Worm (Caenorhabditis elegans) whole organism, midembryonic: Measurements from ENCODE around the gene R144.13.

Experiments used
- T22C8.4 ChIP-seq: fragments of 200-800 bp; sonication (Bioruptor generic); IDR thresholded peaks from 2 replicates; pipeline ENCODE4 v1.3.6; 2022; ENCODE audit warnings: missing genetic modification characterization, missing compliant biosample characterization
- cog-1 ChIP-seq: sonication (generic microtip); optimal IDR thresholded peaks from 2 replicates; lab custom pipeline; 2016; ENCODE audit warnings: missing genetic modification characterization, missing compliant biosample characterization
- flt-1 ChIP-seq: fragments of 200-800 bp; sonication (Bioruptor generic); IDR thresholded peaks from 2 replicates; pipeline ENCODE4 v1.3.6; 2022; ENCODE audit warnings: missing genetic modification characterization, missing compliant biosample characterization
- klf-2 ChIP-seq: fragments of 200-800 bp; sonication (Bioruptor generic); conservative IDR thresholded peaks from 2 replicates; pipeline ENCODE4 v1.3.6; 2022; ENCODE audit warnings: missing genetic modification reagents, missing genetic modification characterization, missing compliant biosample characterization
- med-1 ChIP-seq: sonication (generic microtip); optimal IDR thresholded peaks from 2 replicates; lab custom pipeline; 2017; ENCODE audit warnings: missing genetic modification characterization, mild to moderate bottlenecking, missing compliant biosample characterization, antibody characterized with exemption, missing genetic modification reagents; ENCODE audit not compliant: insufficient read depth
- ref-1 ChIP-seq: fragments of 200-800 bp; sonication (Bioruptor generic); conservative IDR thresholded peaks from 2 replicates; pipeline ENCODE4 v1.3.6; 2022; ENCODE audit warnings: missing genetic modification reagents, missing genetic modification characterization, missing compliant biosample characterization
- tab-1 ChIP-seq: fragments of 200-800 bp; sonication (Bioruptor generic); IDR thresholded peaks from 2 replicates; pipeline ENCODE4 v1.3.6; 2022; ENCODE audit warnings: missing genetic modification characterization, missing compliant biosample characterization
- ztf-23 ChIP-seq: fragments of 200-800 bp; sonication (Bioruptor generic); IDR thresholded peaks from 2 replicates; pipeline ENCODE4 v1.3.6; 2022; ENCODE audit warnings: missing genetic modification reagents, missing genetic modification characterization, missing compliant biosample characterization
- ztf-29 ChIP-seq: fragments of 200-800 bp; sonication (Bioruptor generic); IDR thresholded peaks from 2 replicates; pipeline ENCODE4 v1.3.6; 2022; ENCODE audit warnings: missing genetic modification reagents, missing genetic modification characterization, missing compliant biosample characterization

ce11 chrIII:5020924-5021323, 2.1 kb upstream of the R144.13 start, which contains the start of gene mdt-11:
- TF ChIP-seq med-1 (GFP tag; lab: Kevin White, UChicago): no peak
- no peak for TF ChIP-seq ztf-23
- no peak for TF ChIP-seq klf-2 (GFP tag; lab: Robert Waterston, UW)
- no peak for TF ChIP-seq ref-1 (GFP tag; lab: Robert Waterston, UW)
- TF ChIP-seq tab-1 (GFP tag; lab: Robert Waterston, UW): no peak
- TF ChIP-seq cog-1: no peak
- no peak for TF ChIP-seq T22C8.4 (GFP tag; lab: Robert Waterston, UW)
- no peak for TF ChIP-seq flt-1 (GFP tag; lab: Robert Waterston, UW)
- no peak for TF ChIP-seq ztf-29 (GFP tag; lab: Robert Waterston, UW)
